Worm (Caenorhabditis elegans) whole organism, midembryonic: ENCODE measurements around the gene bcmo-2.

Experiments used
- cog-1 ChIP-seq: sonication (generic microtip); optimal IDR thresholded peaks from 2 replicates; lab custom pipeline; 2016; ENCODE audit warnings: missing genetic modification characterization, missing compliant biosample characterization
- flt-1 ChIP-seq: fragments of 200-800 bp; sonication (Bioruptor generic); IDR thresholded peaks from 2 replicates; pipeline ENCODE4 v1.3.6; 2022; ENCODE audit warnings: missing genetic modification characterization, missing compliant biosample characterization
- med-1 ChIP-seq: sonication (generic microtip); optimal IDR thresholded peaks from 2 replicates; lab custom pipeline; 2017; ENCODE audit warnings: missing genetic modification characterization, mild to moderate bottlenecking, missing compliant biosample characterization, antibody characterized with exemption, missing genetic modification reagents; ENCODE audit not compliant: insufficient read depth
- tab-1 ChIP-seq: fragments of 200-800 bp; sonication (Bioruptor generic); IDR thresholded peaks from 2 replicates; pipeline ENCODE4 v1.3.6; 2022; ENCODE audit warnings: missing genetic modification characterization, missing compliant biosample characterization
- ztf-23 ChIP-seq: fragments of 200-800 bp; sonication (Bioruptor generic); IDR thresholded peaks from 2 replicates; pipeline ENCODE4 v1.3.6; 2022; ENCODE audit warnings: missing genetic modification reagents, missing genetic modification characterization, missing compliant biosample characterization
- ztf-29 ChIP-seq: fragments of 200-800 bp; sonication (Bioruptor generic); IDR thresholded peaks from 2 replicates; pipeline ENCODE4 v1.3.6; 2022; ENCODE audit warnings: missing genetic modification reagents, missing genetic modification characterization, missing compliant biosample characterization

DNA sequence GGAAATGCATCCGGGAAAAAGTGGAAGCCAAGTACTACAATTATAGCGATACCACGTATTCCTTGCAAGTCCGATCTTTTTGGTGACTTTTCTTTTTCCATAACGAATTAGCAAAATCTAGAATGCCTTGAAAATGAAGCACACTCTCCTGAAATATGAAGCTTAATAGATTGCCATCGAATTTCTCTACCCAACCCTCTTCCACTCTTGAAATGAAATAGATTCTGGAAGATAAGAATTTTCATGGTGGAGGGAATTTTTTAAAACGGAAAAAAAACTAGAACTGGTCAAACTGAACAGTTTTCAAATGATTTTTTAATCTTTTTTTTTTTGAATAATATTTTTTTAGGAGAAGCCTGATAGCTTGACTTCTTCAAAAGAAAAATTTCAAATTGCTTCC is 49.8 kb downstream of the bcmo-2 start, which contains the start of gene oac-11:
- TF ChIP-seq ztf-23 (GFP tag; lab: Robert Waterston, UW) = no peak
- no peak for TF ChIP-seq med-1
- TF ChIP-seq flt-1 = no peak
- TF ChIP-seq cog-1 (tag; lab: Kevin White, UChicago) = no peak
- no peak for TF ChIP-seq ztf-29
- TF ChIP-seq tab-1 (GFP tag; lab: Robert Waterston, UW) = no peak
